Fruit fly (Drosophila melanogaster) whole organism, pupa: Measurements from ENCODE around the gene stg1.
A peak's percentile ranks its signal among the peaks of the same experiment; 100 is the strongest.

Source experiments
- CG10348 ChIP-seq: fragments of 200-800 bp; sonication (Bioruptor generic); IDR thresholded peaks from 2 replicates; pipeline ENCODE4 v1.3.6; 2022; ENCODE audit warnings: missing biosample characterization, missing genetic modification characterization
- CG12605 ChIP-seq: fragments of 200-800 bp; sonication (Bioruptor generic); IDR thresholded peaks from 2 replicates; pipeline ENCODE4 v1.3.6; 2022; ENCODE audit warnings: missing biosample characterization, missing genetic modification characterization
- CG13204 ChIP-seq: fragments of 200-800 bp; sonication (Bioruptor generic); optimal IDR thresholded peaks from 2 replicates; lab custom pipeline; 2018; ENCODE audit warnings: missing biosample characterization, mild to moderate bottlenecking, missing genetic modification characterization, moderate library complexity
- CG14655 ChIP-seq: fragments of 200-800 bp; sonication (Bioruptor generic); optimal IDR thresholded peaks from 3 replicates; lab custom pipeline; 2017; ENCODE audit warnings: mild to moderate bottlenecking, missing biosample characterization, missing genetic modification reagents, missing genetic modification characterization
- CG17806 ChIP-seq: fragments of 200-800 bp; sonication (Bioruptor generic); optimal IDR thresholded peaks from 2 replicates; lab custom pipeline; 2018; ENCODE audit warnings: missing biosample characterization, mild to moderate bottlenecking, missing genetic modification characterization, moderate library complexity
- CG4496 ChIP-seq: fragments of 200-800 bp; sonication (Bioruptor generic); IDR thresholded peaks from 3 replicates; pipeline ENCODE4 v1.3.6; 2022; ENCODE audit warnings: missing biosample characterization, missing genetic modification characterization
- CG8301 ChIP-seq: fragments of 200-800 bp; sonication (Bioruptor generic); optimal IDR thresholded peaks from 2 replicates; lab custom pipeline; 2018; ENCODE audit warnings: missing biosample characterization, mild to moderate bottlenecking, missing genetic modification characterization
- CG9948 ChIP-seq: fragments of 200-800 bp; sonication (Bioruptor generic); optimal IDR thresholded peaks from 2 replicates; lab custom pipeline; 2018; ENCODE audit warnings: missing biosample characterization, mild to moderate bottlenecking, missing genetic modification characterization, moderate library complexity
- EcR ChIP-seq: fragments of 200-800 bp; sonication (Bioruptor generic); optimal IDR thresholded peaks from 3 replicates; lab custom pipeline; 2019; ENCODE audit warnings: missing biosample characterization, missing genetic modification characterization, mild to moderate bottlenecking, moderate library complexity, missing genetic modification reagents
- Pif1A ChIP-seq: fragments of 200-800 bp; sonication (Bioruptor generic); optimal IDR thresholded peaks from 3 replicates; lab custom pipeline; 2016; ENCODE audit warnings: missing biosample characterization, missing genetic modification characterization
- Pif1B ChIP-seq: fragments of 200-800 bp; sonication (Bioruptor generic); optimal IDR thresholded peaks from 3 replicates; lab custom pipeline; 2016; ENCODE audit warnings: missing biosample characterization, missing genetic modification characterization
- fd96Ca ChIP-seq: fragments of 200-800 bp; sonication (Bioruptor generic); IDR thresholded peaks from 3 replicates; pipeline ENCODE4 v1.3.6; 2022; ENCODE audit warnings: missing biosample characterization, missing genetic modification characterization
- gl ChIP-seq: fragments of 200-800 bp; sonication (Bioruptor generic); optimal IDR thresholded peaks from 2 replicates; lab custom pipeline; 2018; ENCODE audit warnings: missing biosample characterization, mild to moderate bottlenecking, missing genetic modification characterization
- rn ChIP-seq: fragments of 200-800 bp; sonication (Bioruptor generic); IDR thresholded peaks from 2 replicates; pipeline ENCODE4 v1.3.6; 2022; ENCODE audit warnings: missing biosample characterization, missing genetic modification characterization

- TF ChIP-seq CG10348 (GFP tag; lab: Robert Waterston, UW) = no peak
- peak; percentile 54; the same call in 1 of the 3 replicates for TF ChIP-seq fd96Ca (GFP tag; lab: Robert Waterston, UW)
- TF ChIP-seq CG8301 (tag; lab: Kevin White, UChicago) = peak; percentile 27
- peak; percentile 78 for TF ChIP-seq CG12605 (GFP tag; lab: Robert Waterston, UW)
- peak; percentile 58 for TF ChIP-seq Pif1B (GFP tag; lab: Kevin White, UChicago)
- TF ChIP-seq gl = peak; percentile 56
- TF ChIP-seq rn (GFP tag; lab: Robert Waterston, UW) = no peak
- TF ChIP-seq CG17806 (tag; lab: Kevin White, UChicago) = peak; percentile 28
- peak; percentile 40 for TF ChIP-seq EcR (GFP tag; lab: Kevin White, UChicago)
- TF ChIP-seq CG4496 (GFP tag; lab: Robert Waterston, UW) = peak; percentile 80
- TF ChIP-seq CG14655 (GFP tag; lab: Kevin White, UChicago) = peak; percentile 26
- TF ChIP-seq CG13204 (GFP tag; lab: Kevin White, UChicago) = peak; percentile 65
- peak; percentile 70 for TF ChIP-seq Pif1A (GFP tag; lab: Kevin White, UChicago)
- peak; percentile 13 for TF ChIP-seq CG9948 (tag; lab: Kevin White, UChicago)
These were observed 40.4 kb upstream of the stg1 start for dm6 chrX:21053099-21053715.
